Fruit fly (Drosophila melanogaster): Measurements from ENCODE around the gene CG8927.
A peak's percentile ranks its signal among the peaks of the same experiment; 100 is the strongest.

Gene CG8927

dm6 chr3R:16220854-16221253 is 40.0 kb downstream of the CG8927 start (continued):
- TF ChIP-seq CG10366 (GFP tag; IDR thresholded peaks at IDR 0.05) = no peak
- TF ChIP-seq Ssrp (tag; optimal IDR thresholded peaks at IDR 0.05) = no peak
- no peak for TF ChIP-seq CG10431 (GFP tag; optimal IDR thresholded peaks at IDR 0.05)
- peak; percentile 14 for TF ChIP-seq CG6765 (GFP tag; optimal IDR thresholded peaks at IDR 0.05)
- no peak for TF ChIP-seq Hmr (GFP tag; optimal IDR thresholded peaks at IDR 0.05)
- TF ChIP-seq tup (GFP tag; optimal IDR thresholded peaks at IDR 0.05) = no peak
- no peak for TF ChIP-seq lola (GFP tag; optimal IDR thresholded peaks at IDR 0.05)
- TF ChIP-seq dpn (GFP tag; optimal IDR thresholded peaks at IDR 0.05) = no peak
- no peak for TF ChIP-seq CG1024 (GFP tag; IDR thresholded peaks at IDR 0.05)
- TF ChIP-seq B-H2 (GFP tag; optimal IDR thresholded peaks at IDR 0.05) = no peak
- peak; percentile 6; the same call in 1 of the 3 replicates for TF ChIP-seq dysf (GFP tag; IDR thresholded peaks at IDR 0.05)
- TF ChIP-seq CG33557 (GFP tag; optimal IDR thresholded peaks at IDR 0.05) = no peak
- TF ChIP-seq psq (GFP tag; optimal IDR thresholded peaks at IDR 0.05) = no peak
- TF ChIP-seq bigmax (GFP tag; optimal IDR thresholded peaks at IDR 0.05) = no peak
- no peak for TF ChIP-seq CG1647 (GFP tag; optimal IDR thresholded peaks at IDR 0.05)
- no peak for TF ChIP-seq jumu (GFP tag; optimal IDR thresholded peaks at IDR 0.05)
- TF ChIP-seq pan (optimal IDR thresholded peaks at IDR 0.05) = no peak
- TF ChIP-seq pan (GFP tag; optimal IDR thresholded peaks at IDR 0.05 in 1 of 2, IDR thresholded peaks at IDR 0.05 in 1 of 2) = no peak
- no peak for TF ChIP-seq nerfin-2 (GFP tag; IDR thresholded peaks at IDR 0.05; ENCODE audit: partially characterized antibody)
- no peak for TF ChIP-seq CG14860 (GFP tag; IDR thresholded peaks at IDR 0.05; ENCODE audit: partially characterized antibody)
- no peak for TF ChIP-seq CG2875 (GFP tag; optimal IDR thresholded peaks at IDR 0.05)
- peak; percentile 84 for TF ChIP-seq CG13894 (tag; optimal IDR thresholded peaks at IDR 0.05)
- no peak for TF ChIP-seq crp (GFP tag; optimal IDR thresholded peaks at IDR 0.05)
- TF ChIP-seq ttk (GFP tag; IDR thresholded peaks at IDR 0.05) = no peak
- no peak for TF ChIP-seq CG9876 (GFP tag; optimal IDR thresholded peaks at IDR 0.05)

dm6 chr3R:16221359-16222299 is 40.8 kb downstream of the CG8927 start:
- no peak for TF ChIP-seq CG4707 (GFP tag; optimal IDR thresholded peaks at IDR 0.05)
- TF ChIP-seq Ssrp (tag; optimal IDR thresholded peaks at IDR 0.05) = peak; percentile 96
- no peak for TF ChIP-seq vfl (GFP tag; optimal IDR thresholded peaks at IDR 0.05)
- TF ChIP-seq Atf-2 (GFP tag; optimal IDR thresholded peaks at IDR 0.05) = no peak
- TF ChIP-seq jigr1 (GFP tag; IDR thresholded peaks at IDR 0.05) = no peak; the same call in 2 of the 3 replicates
- peak; percentile 98 for TF ChIP-seq CG2678 (tag; optimal IDR thresholded peaks at IDR 0.05)
- TF ChIP-seq NK7.1 (GFP tag; optimal IDR thresholded peaks at IDR 0.05) = peak; percentile 26
- TF ChIP-seq shn (GFP tag; optimal IDR thresholded peaks at IDR 0.05) = no peak
- peak; percentile 92 for TF ChIP-seq Asciz (GFP tag; optimal IDR thresholded peaks at IDR 0.05)
- no peak for TF ChIP-seq Camta (GFP tag; optimal IDR thresholded peaks at IDR 0.05)
- peak; percentile 97 for TF ChIP-seq odd (GFP tag; optimal IDR thresholded peaks at IDR 0.05)
- peak; percentile 93 for TF ChIP-seq dmrt11E (tag; optimal IDR thresholded peaks at IDR 0.05)
- peak; percentile 85 for TF ChIP-seq Blimp-1 (GFP tag; optimal IDR thresholded peaks at IDR 0.05)
- TF ChIP-seq cas (GFP tag; IDR thresholded peaks at IDR 0.05) = no peak
- TF ChIP-seq CG4404 (GFP tag; IDR thresholded peaks at IDR 0.05) = peak; percentile 69
- no peak for TF ChIP-seq Opbp (GFP tag; IDR thresholded peaks at IDR 0.05; ENCODE audit: partially characterized antibody)
- TF ChIP-seq knrl (GFP tag; IDR thresholded peaks at IDR 0.05; ENCODE audit: partially characterized antibody) = no peak
- peak; percentile 64 for TF ChIP-seq Drgx (GFP tag; IDR thresholded peaks at IDR 0.05)
- TF ChIP-seq otp (GFP tag; IDR thresholded peaks at IDR 0.05) = no peak
- peak; percentile 96 for TF ChIP-seq CG12659 (GFP tag; optimal IDR thresholded peaks at IDR 0.05)
- peak; percentile 90 for TF ChIP-seq CG6654 (GFP tag; optimal IDR thresholded peaks at IDR 0.05)
- TF ChIP-seq schlank (tag; optimal IDR thresholded peaks at IDR 0.05) = no peak
- TF ChIP-seq CkIIα-i1 (GFP tag; IDR thresholded peaks at IDR 0.05) = no peak
- TF ChIP-seq CG9437 (GFP tag; optimal IDR thresholded peaks at IDR 0.05) = peak; percentile 97
